Fruit fly (Drosophila melanogaster) whole organism, larva: ENCODE data around the gene CG12206.
A peak's percentile ranks its signal among the peaks of the same experiment; 100 is the strongest.

ENCODE experiments used
- noc ChIP-seq: fragments of 200-800 bp; sonication (Bioruptor generic); optimal IDR thresholded peaks from 3 replicates; lab custom pipeline; 2019; ENCODE audit warnings: missing biosample characterization, mild to moderate bottlenecking, missing genetic modification characterization, moderate library complexity

Gene CG12206

dm6 chrX:3474476-3475439 is at the start of gene CG12206:
Gene CG12206, minus strand, starts transcription at chrX:3474524.
- peak; percentile 84 for TF ChIP-seq noc

dm6 chrX:3514016-3514415 is 39.7 kb upstream of the CG12206 start, which contains the start of gene CG13021:
Gene CG13021, plus strand, starts transcription at chrX:3514316.
- no peak for TF ChIP-seq noc

- TF ChIP-seq noc = no peak
Measured at dm6 chrX:3504751-3505150, 30.4 kb upstream of the CG12206 start, which contains the start of gene Gas8. Gene Gas8, minus strand, starts transcription at chrX:3504851.

dm6 chrX:3504251-3504650 is 29.9 kb upstream of the CG12206 start:
- no peak for TF ChIP-seq noc

- TF ChIP-seq noc = no peak
Measured at dm6 chrX:3485871-3486270, 11.5 kb upstream of the CG12206 start.

- TF ChIP-seq noc = no peak
Measured at dm6 chrX:3485304-3485703, 11.0 kb upstream of the CG12206 start, which contains the start of the genes CG14270 and CG10803. Gene CG14270, minus strand, starts transcription at chrX:3485378. Gene CG10803, plus strand, starts transcription at chrX:3485650.

- peak; percentile 56 for TF ChIP-seq noc
Measured at dm6 chrX:3482119-3483014, 8.0 kb upstream of the CG12206 start, which contains the start of the genes CG10804 and CG10802. Gene CG10804, minus strand, starts transcription at chrX:3482322. Gene CG10802, plus strand, starts transcription at chrX:3482965.

- no peak for TF ChIP-seq noc
Measured at dm6 chrX:3481034-3481433, 6.7 kb upstream of the CG12206 start.

- TF ChIP-seq noc = no peak
Measured at dm6 chrX:3476009-3476408, 1.7 kb upstream of the CG12206 start.

dm6 chrX:3473636-3474035 is 688 bp downstream of the CG12206 start:
- TF ChIP-seq noc = peak; percentile 17

- TF ChIP-seq noc = no peak
Measured at dm6 chrX:3470467-3471079, 3.8 kb downstream of the CG12206 start.

dm6 chrX:3465551-3465950 is 8.8 kb downstream of the CG12206 start:
- no peak for TF ChIP-seq noc

dm6 chrX:3463944-3464343 is 10.4 kb downstream of the CG12206 start, which contains the start of gene CG16781:
Gene CG16781, minus strand, starts transcription at chrX:3464044.
- no peak for TF ChIP-seq noc

dm6 chrX:3460140-3460642 is 14.1 kb downstream of the CG12206 start, which contains the start of the genes CG16782 and CG10801:
Gene CG16782, minus strand, starts transcription at chrX:3460240.
Gene CG10801, plus strand, starts transcription at chrX:3460592.
- TF ChIP-seq noc = no peak

dm6 chrX:3458491-3458890 is 15.8 kb downstream of the CG12206 start:
- no peak for TF ChIP-seq noc

- no peak for TF ChIP-seq noc
Measured at dm6 chrX:3457518-3457917, 16.8 kb downstream of the CG12206 start.
